Worm (Caenorhabditis elegans): ENCODE measurements around the gene M02B7.2.

The M02B7.2 gene

ce11 chrIV:3755921-3756320 is 47.5 kb upstream of the M02B7.2 start, which contains the start of gene best-20:
Gene best-20, plus strand, starts transcription at chrIV:3756221.
- TF ChIP-seq daf-12 (tag; optimal IDR thresholded peaks at IDR 0.05), result no peak
- TF ChIP-seq skn-1 (tag; optimal IDR thresholded peaks at IDR 0.05), result no peak
- TF ChIP-seq nhr-76 (tag; optimal IDR thresholded peaks at IDR 0.05), result no peak
- no peak for TF ChIP-seq egl-5 (tag; optimal IDR thresholded peaks at IDR 0.05)
- TF ChIP-seq nhr-12 (tag; optimal IDR thresholded peaks at IDR 0.05), result no peak
- TF ChIP-seq ceh-28 (tag; optimal IDR thresholded peaks at IDR 0.05), result no peak
- TF ChIP-seq egl-27 (tag; optimal IDR thresholded peaks at IDR 0.05), result no peak
- no peak for TF ChIP-seq ceh-82 (tag; optimal IDR thresholded peaks at IDR 0.05)
- TF ChIP-seq R02D3.7 (tag; optimal IDR thresholded peaks at IDR 0.05), result no peak
- TF ChIP-seq snpc-4 (tag; optimal IDR thresholded peaks at IDR 0.05), result no peak
- no peak for TF ChIP-seq elt-2 (tag; optimal IDR thresholded peaks at IDR 0.05)
- TF ChIP-seq nhr-28 (tag; optimal IDR thresholded peaks at IDR 0.05), result no peak
- TF ChIP-seq eor-1 (tag; optimal IDR thresholded peaks at IDR 0.05), result no peak
- no peak for TF ChIP-seq nfya-1 (tag; optimal IDR thresholded peaks at IDR 0.05; ENCODE audit: insufficient read depth)
- no peak for TF ChIP-seq ZK546.5 (tag; optimal IDR thresholded peaks at IDR 0.05)
- TF ChIP-seq aly-2 (tag; optimal IDR thresholded peaks at IDR 0.05), result no peak
- TF ChIP-seq ztf-4 (tag; optimal IDR thresholded peaks at IDR 0.05), result no peak

ce11 chrIV:3759823-3760222 is 43.6 kb upstream of the M02B7.2 start:
- TF ChIP-seq jun-1 (tag; optimal IDR thresholded peaks at IDR 0.05), result no peak
- no peak for TF ChIP-seq sea-2 (GFP tag; optimal IDR thresholded peaks at IDR 0.05)
- no peak for TF ChIP-seq mml-1 (tag; optimal IDR thresholded peaks at IDR 0.05)
- no peak for TF ChIP-seq ztf-11 (tag; optimal IDR thresholded peaks at IDR 0.05)
- no peak for TF ChIP-seq aly-2 (tag; optimal IDR thresholded peaks at IDR 0.05)
- TF ChIP-seq ceh-82 (tag; optimal IDR thresholded peaks at IDR 0.05), result no peak
- TF ChIP-seq fkh-2 (tag; optimal IDR thresholded peaks at IDR 0.05), result no peak
- no peak for TF ChIP-seq nhr-12 (tag; optimal IDR thresholded peaks at IDR 0.05)
- TF ChIP-seq egl-27 (tag; optimal IDR thresholded peaks at IDR 0.05), result no peak
- no peak for TF ChIP-seq elt-1 (tag; optimal IDR thresholded peaks at IDR 0.05)

ce11 chrIV:3764012-3764549 is 39.3 kb upstream of the M02B7.2 start:
- TF ChIP-seq egl-5 (tag; optimal IDR thresholded peaks at IDR 0.05) (no peak), sea-2 (GFP tag; optimal IDR thresholded peaks at IDR 0.05) (no peak), nhr-23 (tag; optimal IDR thresholded peaks at IDR 0.05) (no peak), lin-39 (tag; optimal IDR thresholded peaks at IDR 0.05) (no peak), mml-1 (tag; optimal IDR thresholded peaks at IDR 0.05) (no peak), nhr-28 (tag; optimal IDR thresholded peaks at IDR 0.05) (no peak), jun-1 (tag; optimal IDR thresholded peaks at IDR 0.05) (no peak), egl-27 (tag; optimal IDR thresholded peaks at IDR 0.05) (no peak), R02D3.7 (tag; optimal IDR thresholded peaks at IDR 0.05) (no peak), nhr-25 (tag; optimal IDR thresholded peaks at IDR 0.05) (no peak), pqm-1 (tag; optimal IDR thresholded peaks at IDR 0.05) (no peak)

ce11 chrIV:3765457-3765856 is 37.9 kb upstream of the M02B7.2 start:
- TF ChIP-seq lsy-12 (tag; optimal IDR thresholded peaks at IDR 0.05) (no peak), elt-1 (tag; optimal IDR thresholded peaks at IDR 0.05) (no peak), ceh-9 (tag; optimal IDR thresholded peaks at IDR 0.05) (no peak), ZK546.5 (tag; optimal IDR thresholded peaks at IDR 0.05) (no peak), ceh-28 (tag; optimal IDR thresholded peaks at IDR 0.05) (no peak), ztf-4 (tag; optimal IDR thresholded peaks at IDR 0.05) (no peak), skn-1 (tag; optimal IDR thresholded peaks at IDR 0.05) (no peak), ceh-16 (tag; optimal IDR thresholded peaks at IDR 0.05) (no peak), nhr-12 (tag; optimal IDR thresholded peaks at IDR 0.05) (no peak), ama-1 (optimal IDR thresholded peaks at IDR 0.05) (no peak), nhr-23 (tag; optimal IDR thresholded peaks at IDR 0.05) (no peak), elt-3 (tag; optimal IDR thresholded peaks at IDR 0.05) (no peak), mdl-1 (tag; optimal IDR thresholded peaks at IDR 0.05) (no peak)

ce11 chrIV:3766589-3766988 is 36.8 kb upstream of the M02B7.2 start, which contains the start of gene vab-2:
Gene vab-2, minus strand, starts transcription at chrIV:3766826.
- TF ChIP-seq aly-2 (tag; optimal IDR thresholded peaks at IDR 0.05) (no peak), mml-1 (tag; optimal IDR thresholded peaks at IDR 0.05) (no peak), R02D3.7 (tag; optimal IDR thresholded peaks at IDR 0.05) (no peak)

Data from whole organism, L3 larva.